Fruit fly (Drosophila melanogaster) whole organism, pupa: Measurements from ENCODE around the gene CG15399.

ENCODE experiments used
- CG10348 ChIP-seq: fragments of 200-800 bp; sonication (Bioruptor generic); IDR thresholded peaks from 2 replicates; pipeline ENCODE4 v1.3.6; 2022; ENCODE audit warnings: missing biosample characterization, missing genetic modification characterization
- CG12605 ChIP-seq: fragments of 200-800 bp; sonication (Bioruptor generic); IDR thresholded peaks from 2 replicates; pipeline ENCODE4 v1.3.6; 2022; ENCODE audit warnings: missing biosample characterization, missing genetic modification characterization
- CG13204 ChIP-seq: fragments of 200-800 bp; sonication (Bioruptor generic); optimal IDR thresholded peaks from 2 replicates; lab custom pipeline; 2018; ENCODE audit warnings: missing biosample characterization, mild to moderate bottlenecking, missing genetic modification characterization, moderate library complexity
- CG14655 ChIP-seq: fragments of 200-800 bp; sonication (Bioruptor generic); optimal IDR thresholded peaks from 3 replicates; lab custom pipeline; 2017; ENCODE audit warnings: mild to moderate bottlenecking, missing biosample characterization, missing genetic modification reagents, missing genetic modification characterization
- CG15710 ChIP-seq: fragments of 200-800 bp; sonication (Bioruptor generic); optimal IDR thresholded peaks from 2 replicates; lab custom pipeline; 2018; ENCODE audit warnings: missing biosample characterization, mild to moderate bottlenecking, missing genetic modification characterization, moderate library complexity
- CG17806 ChIP-seq: fragments of 200-800 bp; sonication (Bioruptor generic); optimal IDR thresholded peaks from 2 replicates; lab custom pipeline; 2018; ENCODE audit warnings: missing biosample characterization, mild to moderate bottlenecking, missing genetic modification characterization, moderate library complexity
- CG32121 ChIP-seq: fragments of 200-800 bp; sonication (Bioruptor generic); IDR thresholded peaks from 2 replicates; pipeline ENCODE4 v1.3.6; 2022; ENCODE audit warnings: missing biosample characterization, missing genetic modification characterization
- CG34367 ChIP-seq: fragments of 200-800 bp; sonication (Bioruptor generic); optimal IDR thresholded peaks from 2 replicates; lab custom pipeline; 2018; ENCODE audit warnings: missing biosample characterization, mild to moderate bottlenecking, missing genetic modification characterization
- CG4496 ChIP-seq: fragments of 200-800 bp; sonication (Bioruptor generic); IDR thresholded peaks from 3 replicates; pipeline ENCODE4 v1.3.6; 2022; ENCODE audit warnings: missing biosample characterization, missing genetic modification characterization
- CG8159 ChIP-seq: fragments of 200-800 bp; sonication (Bioruptor generic); optimal IDR thresholded peaks from 3 replicates; lab custom pipeline; 2018; ENCODE audit warnings: missing biosample characterization, mild to moderate bottlenecking, missing genetic modification characterization, moderate library complexity
- CG8301 ChIP-seq: fragments of 200-800 bp; sonication (Bioruptor generic); optimal IDR thresholded peaks from 2 replicates; lab custom pipeline; 2018; ENCODE audit warnings: missing biosample characterization, mild to moderate bottlenecking, missing genetic modification characterization
- CG9948 ChIP-seq: fragments of 200-800 bp; sonication (Bioruptor generic); optimal IDR thresholded peaks from 2 replicates; lab custom pipeline; 2018; ENCODE audit warnings: missing biosample characterization, mild to moderate bottlenecking, missing genetic modification characterization, moderate library complexity
- D1 ChIP-seq: fragments of 200-800 bp; sonication (Bioruptor generic); optimal IDR thresholded peaks from 2 replicates; lab custom pipeline; 2018; ENCODE audit warnings: missing biosample characterization, mild to moderate bottlenecking, missing genetic modification characterization, moderate library complexity
- EcR ChIP-seq: fragments of 200-800 bp; sonication (Bioruptor generic); optimal IDR thresholded peaks from 3 replicates; lab custom pipeline; 2019; ENCODE audit warnings: missing biosample characterization, missing genetic modification characterization, mild to moderate bottlenecking, moderate library complexity, missing genetic modification reagents
- Ets98B ChIP-seq: fragments of 200-800 bp; sonication (Bioruptor generic); IDR thresholded peaks from 2 replicates; pipeline ENCODE4 v1.3.6; 2022; ENCODE audit warnings: missing biosample characterization, missing genetic modification characterization
- Pif1A ChIP-seq: fragments of 200-800 bp; sonication (Bioruptor generic); optimal IDR thresholded peaks from 3 replicates; lab custom pipeline; 2016; ENCODE audit warnings: missing biosample characterization, missing genetic modification characterization
- Pif1B ChIP-seq: fragments of 200-800 bp; sonication (Bioruptor generic); optimal IDR thresholded peaks from 3 replicates; lab custom pipeline; 2016; ENCODE audit warnings: missing biosample characterization, missing genetic modification characterization
- Snoo ChIP-seq: fragments of 200-800 bp; sonication (Bioruptor generic); optimal IDR thresholded peaks from 3 replicates; lab custom pipeline; 2017; ENCODE audit warnings: missing biosample characterization, mild to moderate bottlenecking, missing genetic modification characterization, inconsistent platforms
- fd96Ca ChIP-seq: fragments of 200-800 bp; sonication (Bioruptor generic); IDR thresholded peaks from 3 replicates; pipeline ENCODE4 v1.3.6; 2022; ENCODE audit warnings: missing biosample characterization, missing genetic modification characterization
- gl ChIP-seq: fragments of 200-800 bp; sonication (Bioruptor generic); optimal IDR thresholded peaks from 2 replicates; lab custom pipeline; 2018; ENCODE audit warnings: missing biosample characterization, mild to moderate bottlenecking, missing genetic modification characterization
- rn ChIP-seq: fragments of 200-800 bp; sonication (Bioruptor generic); IDR thresholded peaks from 2 replicates; pipeline ENCODE4 v1.3.6; 2022; ENCODE audit warnings: missing biosample characterization, missing genetic modification characterization

Gene CG15399

DNA sequence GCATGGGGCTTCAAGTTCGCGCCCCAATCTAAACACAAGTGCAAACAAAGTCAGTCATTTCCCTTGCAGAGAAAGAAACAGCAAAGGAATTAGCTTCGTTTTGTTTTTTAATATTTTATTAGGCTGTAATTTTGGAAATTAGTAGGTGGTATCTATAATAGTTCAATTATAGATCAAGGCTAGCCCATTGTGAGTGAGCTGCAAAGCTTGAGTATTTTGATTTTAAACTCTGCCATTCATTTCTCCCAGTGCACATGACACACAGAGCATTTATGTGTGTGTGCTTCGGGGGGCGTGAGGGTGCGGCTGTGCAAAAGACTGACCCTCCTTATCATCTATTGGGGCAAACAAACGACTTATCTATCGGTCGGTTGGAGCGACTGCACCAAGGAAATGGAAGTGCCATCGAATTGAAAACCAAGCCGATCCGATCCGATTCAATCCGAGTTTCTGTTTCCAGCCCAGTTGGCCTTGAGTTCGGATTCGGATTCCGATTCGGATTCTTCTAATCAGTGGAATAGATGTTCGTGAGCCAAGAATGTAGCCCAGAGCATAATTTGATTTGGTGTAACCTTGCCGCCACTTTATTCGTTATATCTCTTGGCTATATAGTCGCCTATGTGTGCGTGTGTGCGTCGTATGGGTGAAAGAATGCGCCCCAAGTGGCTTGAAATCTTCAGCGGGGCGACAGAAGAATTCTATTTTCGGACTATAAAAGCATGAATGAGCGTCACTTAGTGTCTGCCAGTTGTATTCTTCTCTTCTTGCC, 40.0 kb downstream of the CG15399 start:
- peak; percentile 58 for TF ChIP-seq CG14655 (GFP tag; lab: Kevin White, UChicago)
- no peak for TF ChIP-seq CG10348
- TF ChIP-seq CG13204 = no peak
- peak; percentile 77 for TF ChIP-seq Ets98B (GFP tag; lab: Robert Waterston, UW)
- peak; percentile 13 for TF ChIP-seq CG17806 (tag; lab: Kevin White, UChicago)
- peak; percentile 50; the same call in 1 of the 2 replicates for TF ChIP-seq CG32121 (GFP tag; lab: Robert Waterston, UW)
- no peak for TF ChIP-seq CG8159 (tag; lab: Kevin White, UChicago)
- peak; percentile 68; the same call in 2 of the 3 replicates for TF ChIP-seq CG4496 (GFP tag; lab: Robert Waterston, UW)
- TF ChIP-seq CG12605 (GFP tag; lab: Robert Waterston, UW) = 0 out of 2 replicates have a peak, but pooled peaks have one; percentile 9
- peak; percentile 73; the same call in 2 of the 3 replicates for TF ChIP-seq fd96Ca (GFP tag; lab: Robert Waterston, UW)
- TF ChIP-seq rn (GFP tag; lab: Robert Waterston, UW) = no peak
- no peak for TF ChIP-seq Snoo (tag; lab: Kevin White, UChicago)
- TF ChIP-seq CG8301 = peak; percentile 55
- peak; percentile 22 for TF ChIP-seq Pif1A (GFP tag; lab: Kevin White, UChicago)

DNA sequence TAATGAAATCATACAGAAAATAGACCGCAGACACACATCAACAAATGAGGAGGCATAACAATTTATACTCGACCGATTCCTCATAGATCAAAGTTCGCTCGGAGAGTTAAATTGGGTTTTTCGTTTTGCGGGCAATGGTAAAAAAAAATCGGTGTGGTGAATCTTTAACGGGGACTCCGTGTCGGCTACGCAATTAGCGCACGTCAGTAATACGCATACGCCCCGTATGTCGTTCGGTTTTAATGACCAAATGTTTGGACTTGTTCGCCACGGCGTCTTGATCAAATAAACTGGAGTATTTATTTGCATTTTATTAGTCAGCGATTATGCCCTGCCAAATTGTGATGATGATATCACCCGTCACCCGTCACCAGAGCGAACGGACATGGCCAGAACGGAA, 40.8 kb downstream of the CG15399 start:
- no peak for TF ChIP-seq rn (GFP tag; lab: Robert Waterston, UW)
- no peak for TF ChIP-seq fd96Ca (GFP tag; lab: Robert Waterston, UW)
- TF ChIP-seq CG4496 (GFP tag; lab: Robert Waterston, UW) = no peak
- TF ChIP-seq CG32121 (GFP tag; lab: Robert Waterston, UW) = no peak
- no peak for TF ChIP-seq Pif1B (GFP tag; lab: Kevin White, UChicago)

DNA sequence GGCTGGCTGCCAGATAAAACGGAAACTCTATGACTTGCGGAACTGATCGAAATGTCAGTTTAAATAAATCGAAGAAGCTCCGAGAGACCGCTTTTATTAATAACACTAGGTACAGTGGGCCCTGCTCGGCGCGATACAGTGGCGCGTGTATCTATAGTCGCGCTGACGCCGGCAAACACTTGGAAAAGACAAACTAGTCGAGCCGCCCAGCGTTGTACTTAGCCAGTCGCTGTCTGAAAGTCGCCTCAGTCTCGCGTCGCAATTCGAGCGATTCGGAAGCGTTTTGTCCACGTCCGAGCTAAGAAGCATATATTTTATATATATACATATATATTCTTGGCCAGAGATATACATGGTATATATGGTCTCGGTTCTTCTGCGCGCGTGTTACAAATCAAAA, 41.7 kb downstream of the CG15399 start:
- TF ChIP-seq Pif1A (GFP tag; lab: Kevin White, UChicago) = peak; percentile 15
- no peak for TF ChIP-seq CG34367 (tag; lab: Kevin White, UChicago)
- TF ChIP-seq CG9948 (tag; lab: Kevin White, UChicago) = no peak
- peak; percentile 57 for TF ChIP-seq CG32121 (GFP tag; lab: Robert Waterston, UW)
- TF ChIP-seq EcR = no peak
- no peak for TF ChIP-seq gl (tag; lab: Kevin White, UChicago)
- peak; percentile 58 for TF ChIP-seq CG14655 (GFP tag; lab: Kevin White, UChicago)
- TF ChIP-seq CG4496 (GFP tag; lab: Robert Waterston, UW) = peak; percentile 63
- no peak for TF ChIP-seq Snoo (tag; lab: Kevin White, UChicago)
- peak; percentile 8 for TF ChIP-seq CG8301
- TF ChIP-seq CG17806 (tag; lab: Kevin White, UChicago) = peak; percentile 4
- no peak for TF ChIP-seq CG13204
- no peak for TF ChIP-seq CG15710
- no peak for TF ChIP-seq D1 (tag; lab: Kevin White, UChicago)
- peak; percentile 37; the same call in 1 of the 3 replicates for TF ChIP-seq fd96Ca (GFP tag; lab: Robert Waterston, UW)
- no peak for TF ChIP-seq rn (GFP tag; lab: Robert Waterston, UW)
- TF ChIP-seq CG12605 (GFP tag; lab: Robert Waterston, UW) = no peak
- TF ChIP-seq CG10348 = no peak
- TF ChIP-seq Pif1B (GFP tag; lab: Kevin White, UChicago) = peak; percentile 5
- no peak for TF ChIP-seq CG8159 (tag; lab: Kevin White, UChicago)
- TF ChIP-seq Ets98B (GFP tag; lab: Robert Waterston, UW) = peak; percentile 71
- TF ChIP-seq, all 21 proteins: peak for 9

DNA sequence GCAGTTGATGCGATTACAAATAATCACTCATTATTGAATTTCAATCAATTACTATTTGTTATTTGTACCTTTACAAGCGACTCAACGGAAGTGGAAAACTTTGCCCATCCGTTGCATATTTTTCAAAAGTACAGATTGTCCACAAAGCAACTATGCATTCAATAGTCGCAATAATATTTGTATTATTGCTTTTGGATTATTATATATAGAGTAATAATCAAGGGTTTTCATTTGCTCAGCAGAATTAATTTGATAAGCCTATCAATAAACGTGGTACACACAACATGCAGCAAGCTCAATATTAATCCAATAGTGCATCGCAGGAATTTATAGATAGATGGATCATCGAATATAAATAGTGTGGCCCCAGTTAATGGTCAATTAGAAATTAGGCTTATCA, 43.0 kb downstream of the CG15399 start:
- TF ChIP-seq CG4496 (GFP tag; lab: Robert Waterston, UW) (0 out of 3 replicates have a peak, but pooled peaks have one; percentile 30), CG14655 (GFP tag; lab: Kevin White, UChicago) (peak; percentile 12), CG8301 (peak; percentile 3), CG12605 (GFP tag; lab: Robert Waterston, UW) (no peak)

DNA sequence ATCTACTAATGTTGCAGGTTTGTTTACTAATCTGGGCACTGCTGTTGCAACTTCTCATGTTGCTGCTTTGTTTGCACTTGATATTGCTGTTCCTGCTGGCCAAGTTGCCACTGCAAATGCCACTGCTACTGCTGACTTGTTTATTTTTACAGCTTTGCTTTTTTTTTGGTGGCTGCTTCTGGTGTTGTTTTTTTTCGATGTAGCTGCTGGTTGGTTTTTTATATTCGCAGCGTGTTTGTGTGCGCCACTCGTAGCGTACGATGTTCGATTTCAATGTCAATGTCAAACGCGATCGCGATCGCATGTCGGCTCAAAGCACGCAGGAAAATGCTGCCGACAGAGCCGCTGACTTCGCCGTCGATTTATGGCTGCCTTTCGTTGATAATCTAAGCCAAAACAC, 43.8 kb downstream of the CG15399 start:
- peak; percentile 27 for TF ChIP-seq CG13204
- TF ChIP-seq CG15710 = peak; percentile 8
- TF ChIP-seq fd96Ca (GFP tag; lab: Robert Waterston, UW) = no peak
- peak; percentile 43; the same call in 1 of the 2 replicates for TF ChIP-seq CG12605 (GFP tag; lab: Robert Waterston, UW)

DNA sequence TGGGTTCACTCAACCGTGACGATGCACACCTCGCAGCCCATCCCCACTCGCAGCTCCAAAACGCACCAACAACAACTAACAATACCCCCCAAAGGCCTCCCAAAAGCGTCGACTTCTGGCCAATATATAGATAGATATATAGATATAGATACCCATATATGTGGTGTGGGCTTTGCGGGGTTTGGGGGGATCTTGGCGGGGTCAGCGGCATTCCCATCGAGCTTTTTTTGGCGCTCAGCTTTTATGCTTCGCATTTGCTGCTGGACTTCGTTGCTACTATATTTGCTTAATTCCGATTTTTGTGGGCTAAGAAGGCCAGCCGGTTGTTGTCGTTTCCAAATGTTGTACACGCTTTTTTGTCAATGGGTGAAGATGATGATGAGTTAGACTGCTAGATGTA, 44.2 kb downstream of the CG15399 start:
- TF ChIP-seq EcR (no peak), CG10348 (no peak), Ets98B (GFP tag; lab: Robert Waterston, UW) (no peak), Snoo (tag; lab: Kevin White, UChicago) (no peak), CG8159 (tag; lab: Kevin White, UChicago) (no peak), CG14655 (GFP tag; lab: Kevin White, UChicago) (no peak), CG8301 (no peak), Pif1B (GFP tag; lab: Kevin White, UChicago) (no peak), Pif1A (GFP tag; lab: Kevin White, UChicago) (no peak)
